Worm (Caenorhabditis elegans) whole organism, mixed stage, embryonic: ENCODE measurements around the gene cdgs-1.

Experiments used
- M03D4.4 ChIP-seq: sonication (generic microtip); optimal IDR thresholded peaks from 2 replicates; lab custom pipeline; 2017; ENCODE audit warnings: mild to moderate bottlenecking, missing genetic modification characterization, missing compliant biosample characterization
- ceh-39 ChIP-seq: fragments of 150-350 bp; optimal IDR thresholded peaks from 2 replicates; lab custom pipeline; 2014; ENCODE audit warnings: missing biosample characterization, missing genetic modification characterization
- ceh-83 ChIP-seq: fragments of 200-800 bp; sonication (Bioruptor generic); optimal IDR thresholded peaks from 2 replicates; lab custom pipeline; 2018; ENCODE audit warnings: mild to moderate bottlenecking, missing genetic modification characterization, missing compliant biosample characterization
- elt-1 ChIP-seq: sonication (generic microtip); optimal IDR thresholded peaks from 2 replicates; lab custom pipeline; 2017; ENCODE audit warnings: missing genetic modification characterization, mild to moderate bottlenecking, missing compliant biosample characterization, antibody characterized with exemption, moderate library complexity, borderline replicate concordance; ENCODE audit not compliant: insufficient read depth
- elt-3 ChIP-seq: fragments of 150-350 bp; optimal IDR thresholded peaks from 2 replicates; lab custom pipeline; 2014; ENCODE audit warnings: missing biosample characterization, missing genetic modification characterization
- hlh-1 ChIP-seq: fragments of 150-350 bp; optimal IDR thresholded peaks from 2 replicates; lab custom pipeline; 2014; ENCODE audit warnings: missing biosample characterization, missing genetic modification reagents, missing genetic modification characterization
- lin-13 ChIP-seq: fragments of 150-350 bp; optimal IDR thresholded peaks from 2 replicates; lab custom pipeline; 2014; ENCODE audit warnings: missing biosample characterization, missing genetic modification characterization
- mep-1 ChIP-seq: fragments of 150-350 bp; optimal IDR thresholded peaks from 2 replicates; lab custom pipeline; 2017; ENCODE audit warnings: missing biosample characterization, missing genetic modification reagents, missing genetic modification characterization, inconsistent platforms
- nhr-12 ChIP-seq: fragments of 150-350 bp; optimal IDR thresholded peaks from 2 replicates; lab custom pipeline; 2014; ENCODE audit warnings: missing biosample characterization, missing genetic modification characterization
- nhr-237 ChIP-seq: fragments of 150-350 bp; optimal IDR thresholded peaks from 2 replicates; lab custom pipeline; 2014; ENCODE audit warnings: missing biosample characterization, missing genetic modification characterization
- nhr-28 ChIP-seq: fragments of 150-350 bp; optimal IDR thresholded peaks from 2 replicates; lab custom pipeline; 2014; ENCODE audit warnings: missing biosample characterization, missing genetic modification characterization
- unc-39 ChIP-seq: fragments of 150-350 bp; optimal IDR thresholded peaks from 2 replicates; lab custom pipeline; 2014; ENCODE audit warnings: missing biosample characterization, missing genetic modification characterization
- unc-62 ChIP-seq: fragments of 150-350 bp; optimal IDR thresholded peaks from 2 replicates; lab custom pipeline; 2014; ENCODE audit warnings: missing biosample characterization, missing genetic modification reagents, missing genetic modification characterization
- ztf-11 ChIP-seq: fragments of 150-350 bp; optimal IDR thresholded peaks from 2 replicates; lab custom pipeline; 2014; ENCODE audit warnings: missing biosample characterization, missing genetic modification characterization

ce11 chrIV:7800338-7800737 is 15.2 kb downstream of the cdgs-1 start:
- TF ChIP-seq nhr-28 (tag; lab: Kevin White, UChicago) (no peak), M03D4.4 (tag; lab: Kevin White, UChicago) (no peak), ceh-83 (GFP tag; lab: Kevin White, UChicago) (no peak), hlh-1 (no peak), mep-1 (no peak), elt-3 (tag; lab: Kevin White, UChicago) (no peak), unc-62 (GFP tag; lab: Kevin White, UChicago) (no peak), lin-13 (tag; lab: Kevin White, UChicago) (no peak), elt-1 (tag; lab: Kevin White, UChicago) (no peak), ztf-11 (tag; lab: Kevin White, UChicago) (no peak), nhr-12 (tag; lab: Kevin White, UChicago) (no peak), ceh-39 (no peak), nhr-237 (tag; lab: Kevin White, UChicago) (no peak), unc-39 (tag; lab: Kevin White, UChicago) (no peak)
